Worm (Caenorhabditis elegans) whole organism, early embryonic: Measurements from ENCODE around the gene lnp-1.

Experiments used
- ama-1 ChIP-seq: fragments of 150-350 bp; optimal IDR thresholded peaks from 2 replicates; lab custom pipeline; 2014
- ceh-13 ChIP-seq: fragments of 200-800 bp; sonication (Bioruptor generic); optimal IDR thresholded peaks from 2 replicates; lab custom pipeline; 2018; ENCODE audit warnings: mild to moderate bottlenecking, missing genetic modification characterization, missing compliant biosample characterization
- ceh-36 ChIP-seq: sonication (generic microtip); optimal IDR thresholded peaks from 2 replicates; lab custom pipeline; 2016; ENCODE audit warnings: missing genetic modification characterization, inconsistent platforms, missing compliant biosample characterization
- hmbx-1 ChIP-seq: sonication (generic microtip); optimal IDR thresholded peaks from 2 replicates; lab custom pipeline; 2016; ENCODE audit warnings: mild to moderate bottlenecking, missing genetic modification characterization, missing compliant biosample characterization
- hnd-1 ChIP-seq: sonication (generic microtip); optimal IDR thresholded peaks from 2 replicates; lab custom pipeline; 2016; ENCODE audit warnings: missing genetic modification characterization, missing compliant biosample characterization

DNA sequence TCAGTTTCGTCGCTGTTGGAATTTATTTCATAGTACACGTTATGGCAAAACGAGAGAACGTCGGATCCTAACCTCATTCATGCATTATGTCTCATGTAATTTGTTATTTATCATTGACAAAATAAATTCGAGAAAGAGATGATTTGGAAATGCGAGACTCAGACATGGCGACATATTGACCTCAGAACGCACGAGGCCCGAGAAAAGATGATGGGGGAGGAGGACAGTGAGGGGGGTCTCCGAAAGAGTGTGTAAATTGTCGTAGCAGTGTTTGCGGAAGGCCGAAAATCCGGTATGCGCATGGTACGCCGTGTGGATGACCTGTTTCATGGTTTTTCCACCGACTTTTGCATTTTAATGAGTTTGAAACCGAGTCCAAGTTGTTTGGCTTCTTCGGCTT is 47.1 kb downstream of the lnp-1 start:
- no peak for TF ChIP-seq hnd-1 (tag; lab: Kevin White, UChicago)
- TF ChIP-seq ceh-13: no peak
- no peak for TF ChIP-seq ama-1 (lab: Kevin White, UChicago)
- no peak for TF ChIP-seq ceh-36 (tag; lab: Kevin White, UChicago)
- TF ChIP-seq hmbx-1: no peak
